Fruit fly (Drosophila melanogaster) whole organism, pupa: ENCODE data around the gene CG43050.

Experiments
- CG10348 ChIP-seq: fragments of 200-800 bp; sonication (Bioruptor generic); IDR thresholded peaks from 2 replicates; pipeline ENCODE4 v1.3.6; 2022; ENCODE audit warnings: missing biosample characterization, missing genetic modification characterization
- CG12605 ChIP-seq: fragments of 200-800 bp; sonication (Bioruptor generic); IDR thresholded peaks from 2 replicates; pipeline ENCODE4 v1.3.6; 2022; ENCODE audit warnings: missing biosample characterization, missing genetic modification characterization
- CG13204 ChIP-seq: fragments of 200-800 bp; sonication (Bioruptor generic); optimal IDR thresholded peaks from 2 replicates; lab custom pipeline; 2018; ENCODE audit warnings: missing biosample characterization, mild to moderate bottlenecking, missing genetic modification characterization, moderate library complexity
- CG14655 ChIP-seq: fragments of 200-800 bp; sonication (Bioruptor generic); optimal IDR thresholded peaks from 3 replicates; lab custom pipeline; 2017; ENCODE audit warnings: mild to moderate bottlenecking, missing biosample characterization, missing genetic modification reagents, missing genetic modification characterization
- CG15710 ChIP-seq: fragments of 200-800 bp; sonication (Bioruptor generic); optimal IDR thresholded peaks from 2 replicates; lab custom pipeline; 2018; ENCODE audit warnings: missing biosample characterization, mild to moderate bottlenecking, missing genetic modification characterization, moderate library complexity
- CG17806 ChIP-seq: fragments of 200-800 bp; sonication (Bioruptor generic); optimal IDR thresholded peaks from 2 replicates; lab custom pipeline; 2018; ENCODE audit warnings: missing biosample characterization, mild to moderate bottlenecking, missing genetic modification characterization, moderate library complexity
- CG32121 ChIP-seq: fragments of 200-800 bp; sonication (Bioruptor generic); IDR thresholded peaks from 2 replicates; pipeline ENCODE4 v1.3.6; 2022; ENCODE audit warnings: missing biosample characterization, missing genetic modification characterization
- CG34367 ChIP-seq: fragments of 200-800 bp; sonication (Bioruptor generic); optimal IDR thresholded peaks from 2 replicates; lab custom pipeline; 2018; ENCODE audit warnings: missing biosample characterization, mild to moderate bottlenecking, missing genetic modification characterization
- CG4496 ChIP-seq: fragments of 200-800 bp; sonication (Bioruptor generic); IDR thresholded peaks from 3 replicates; pipeline ENCODE4 v1.3.6; 2022; ENCODE audit warnings: missing biosample characterization, missing genetic modification characterization
- CG8159 ChIP-seq: fragments of 200-800 bp; sonication (Bioruptor generic); optimal IDR thresholded peaks from 3 replicates; lab custom pipeline; 2018; ENCODE audit warnings: missing biosample characterization, mild to moderate bottlenecking, missing genetic modification characterization, moderate library complexity
- CG8301 ChIP-seq: fragments of 200-800 bp; sonication (Bioruptor generic); optimal IDR thresholded peaks from 2 replicates; lab custom pipeline; 2018; ENCODE audit warnings: missing biosample characterization, mild to moderate bottlenecking, missing genetic modification characterization
- CG9948 ChIP-seq: fragments of 200-800 bp; sonication (Bioruptor generic); optimal IDR thresholded peaks from 2 replicates; lab custom pipeline; 2018; ENCODE audit warnings: missing biosample characterization, mild to moderate bottlenecking, missing genetic modification characterization, moderate library complexity
- D1 ChIP-seq: fragments of 200-800 bp; sonication (Bioruptor generic); optimal IDR thresholded peaks from 2 replicates; lab custom pipeline; 2018; ENCODE audit warnings: missing biosample characterization, mild to moderate bottlenecking, missing genetic modification characterization, moderate library complexity
- EcR ChIP-seq: fragments of 200-800 bp; sonication (Bioruptor generic); optimal IDR thresholded peaks from 3 replicates; lab custom pipeline; 2019; ENCODE audit warnings: missing biosample characterization, missing genetic modification characterization, mild to moderate bottlenecking, moderate library complexity, missing genetic modification reagents
- Ets98B ChIP-seq: fragments of 200-800 bp; sonication (Bioruptor generic); IDR thresholded peaks from 2 replicates; pipeline ENCODE4 v1.3.6; 2022; ENCODE audit warnings: missing biosample characterization, missing genetic modification characterization
- Pif1A ChIP-seq: fragments of 200-800 bp; sonication (Bioruptor generic); optimal IDR thresholded peaks from 3 replicates; lab custom pipeline; 2016; ENCODE audit warnings: missing biosample characterization, missing genetic modification characterization
- Pif1B ChIP-seq: fragments of 200-800 bp; sonication (Bioruptor generic); optimal IDR thresholded peaks from 3 replicates; lab custom pipeline; 2016; ENCODE audit warnings: missing biosample characterization, missing genetic modification characterization
- Snoo ChIP-seq: fragments of 200-800 bp; sonication (Bioruptor generic); optimal IDR thresholded peaks from 3 replicates; lab custom pipeline; 2017; ENCODE audit warnings: missing biosample characterization, mild to moderate bottlenecking, missing genetic modification characterization, inconsistent platforms
- fd96Ca ChIP-seq: fragments of 200-800 bp; sonication (Bioruptor generic); IDR thresholded peaks from 3 replicates; pipeline ENCODE4 v1.3.6; 2022; ENCODE audit warnings: missing biosample characterization, missing genetic modification characterization
- gl ChIP-seq: fragments of 200-800 bp; sonication (Bioruptor generic); optimal IDR thresholded peaks from 2 replicates; lab custom pipeline; 2018; ENCODE audit warnings: missing biosample characterization, mild to moderate bottlenecking, missing genetic modification characterization
- rn ChIP-seq: fragments of 200-800 bp; sonication (Bioruptor generic); IDR thresholded peaks from 2 replicates; pipeline ENCODE4 v1.3.6; 2022; ENCODE audit warnings: missing biosample characterization, missing genetic modification characterization

Gene CG43050

dm6 chr2L:13106507-13106906, 12.6 kb upstream of the CG43050 start, which contains the start of gene Ttc30:
Ttc30 (plus strand) TSS chr2L:13106807.
- TF ChIP-seq EcR (GFP tag; lab: Kevin White, UChicago) (no peak), gl (tag; lab: Kevin White, UChicago) (no peak), CG14655 (GFP tag; lab: Kevin White, UChicago) (no peak), Ets98B (no peak), Pif1B (no peak), CG17806 (no peak), CG32121 (no peak), CG4496 (GFP tag; lab: Robert Waterston, UW) (no peak), rn (GFP tag; lab: Robert Waterston, UW) (no peak), D1 (tag; lab: Kevin White, UChicago) (no peak), CG13204 (GFP tag; lab: Kevin White, UChicago) (no peak), CG8301 (tag; lab: Kevin White, UChicago) (no peak), CG10348 (GFP tag; lab: Robert Waterston, UW) (no peak), Pif1A (GFP tag; lab: Kevin White, UChicago) (no peak), CG9948 (tag; lab: Kevin White, UChicago) (no peak), CG8159 (no peak)

- no peak for TF ChIP-seq CG4496 (GFP tag; lab: Robert Waterston, UW)
Measured at dm6 chr2L:13113580-13113979, 5.5 kb upstream of the CG43050 start.

dm6 chr2L:13116738-13117137, 2.4 kb upstream of the CG43050 start:
- TF ChIP-seq CG17806 (no peak), EcR (GFP tag; lab: Kevin White, UChicago) (no peak), CG32121 (peak; percentile 52; the same call in 1 of the 2 replicates), CG15710 (tag; lab: Kevin White, UChicago) (no peak), D1 (tag; lab: Kevin White, UChicago) (no peak), rn (GFP tag; lab: Robert Waterston, UW) (no peak)

- no peak for TF ChIP-seq CG12605 (GFP tag; lab: Robert Waterston, UW)
- TF ChIP-seq EcR (GFP tag; lab: Kevin White, UChicago), result peak; percentile 14
- TF ChIP-seq Pif1A (GFP tag; lab: Kevin White, UChicago), result peak; percentile 20
- TF ChIP-seq Pif1B, result no peak
- peak; percentile 41 for TF ChIP-seq CG34367 (tag; lab: Kevin White, UChicago)
- peak; percentile 32 for TF ChIP-seq CG8159
- TF ChIP-seq CG14655 (GFP tag; lab: Kevin White, UChicago), result peak; percentile 14
- TF ChIP-seq gl (tag; lab: Kevin White, UChicago), result peak; percentile 63
- TF ChIP-seq CG17806, result peak; percentile 27
- TF ChIP-seq CG13204 (GFP tag; lab: Kevin White, UChicago), result peak; percentile 59
Measured at dm6 chr2L:13122526-13122925, 3.4 kb downstream of the CG43050 start.

- TF ChIP-seq gl (tag; lab: Kevin White, UChicago), result no peak
- no peak for TF ChIP-seq CG10348 (GFP tag; lab: Robert Waterston, UW)
- TF ChIP-seq Pif1B, result no peak
- TF ChIP-seq CG17806, result no peak
- no peak for TF ChIP-seq fd96Ca (GFP tag; lab: Robert Waterston, UW)
- no peak for TF ChIP-seq CG34367 (tag; lab: Kevin White, UChicago)
- TF ChIP-seq Ets98B, result no peak
- no peak for TF ChIP-seq CG32121
- no peak for TF ChIP-seq CG4496 (GFP tag; lab: Robert Waterston, UW)
- no peak for TF ChIP-seq CG14655 (GFP tag; lab: Kevin White, UChicago)
- TF ChIP-seq CG8159, result no peak
- TF ChIP-seq Snoo (tag; lab: Kevin White, UChicago), result no peak
- TF ChIP-seq CG13204 (GFP tag; lab: Kevin White, UChicago), result no peak
- TF ChIP-seq Pif1A (GFP tag; lab: Kevin White, UChicago), result no peak
- no peak for TF ChIP-seq CG9948 (tag; lab: Kevin White, UChicago)
- no peak for TF ChIP-seq CG8301 (tag; lab: Kevin White, UChicago)
- TF ChIP-seq CG15710 (tag; lab: Kevin White, UChicago), result no peak
Measured at dm6 chr2L:13130291-13130690, 11.2 kb downstream of the CG43050 start, which contains the start of gene CG5122. CG5122 (plus strand) TSS chr2L:13130591.

- TF ChIP-seq Pif1A (GFP tag; lab: Kevin White, UChicago), result no peak
- no peak for TF ChIP-seq Pif1B
- TF ChIP-seq CG8301 (tag; lab: Kevin White, UChicago), result no peak
- TF ChIP-seq CG10348 (GFP tag; lab: Robert Waterston, UW), result no peak
- TF ChIP-seq CG8159, result no peak
Measured at dm6 chr2L:13135929-13136328, 16.8 kb downstream of the CG43050 start.

- TF ChIP-seq Snoo (tag; lab: Kevin White, UChicago), result no peak
- no peak for TF ChIP-seq CG9948 (tag; lab: Kevin White, UChicago)
- no peak for TF ChIP-seq EcR (GFP tag; lab: Kevin White, UChicago)
- TF ChIP-seq CG17806, result no peak
- TF ChIP-seq CG13204 (GFP tag; lab: Kevin White, UChicago), result no peak
- no peak for TF ChIP-seq D1 (tag; lab: Kevin White, UChicago)
- no peak for TF ChIP-seq fd96Ca (GFP tag; lab: Robert Waterston, UW)
- TF ChIP-seq CG4496 (GFP tag; lab: Robert Waterston, UW), result no peak
- no peak for TF ChIP-seq Pif1A (GFP tag; lab: Kevin White, UChicago)
- TF ChIP-seq CG8159, result no peak
- no peak for TF ChIP-seq Pif1B
- no peak for TF ChIP-seq CG8301 (tag; lab: Kevin White, UChicago)
- no peak for TF ChIP-seq rn (GFP tag; lab: Robert Waterston, UW)
- TF ChIP-seq gl (tag; lab: Kevin White, UChicago), result no peak
- TF ChIP-seq CG34367 (tag; lab: Kevin White, UChicago), result no peak
- TF ChIP-seq CG32121, result no peak
- TF ChIP-seq CG15710 (tag; lab: Kevin White, UChicago), result no peak
- no peak for TF ChIP-seq Ets98B
- no peak for TF ChIP-seq CG12605 (GFP tag; lab: Robert Waterston, UW)
Measured at dm6 chr2L:13140891-13141290, 21.8 kb downstream of the CG43050 start.
